Fruit fly (Drosophila melanogaster) whole organism, prepupa: ENCODE measurements around the gene CG6125.

Experiments used
- CG4318 ChIP-seq: fragments of 200-800 bp; sonication (Bioruptor generic); optimal IDR thresholded peaks from 3 replicates; lab custom pipeline; 2017; ENCODE audit warnings: missing biosample characterization, mild to moderate bottlenecking, missing genetic modification characterization
- Lpt ChIP-seq: fragments of 200-800 bp; sonication (Bioruptor generic); optimal IDR thresholded peaks from 3 replicates; lab custom pipeline; 2016; ENCODE audit warnings: missing biosample characterization, missing genetic modification characterization

DNA sequence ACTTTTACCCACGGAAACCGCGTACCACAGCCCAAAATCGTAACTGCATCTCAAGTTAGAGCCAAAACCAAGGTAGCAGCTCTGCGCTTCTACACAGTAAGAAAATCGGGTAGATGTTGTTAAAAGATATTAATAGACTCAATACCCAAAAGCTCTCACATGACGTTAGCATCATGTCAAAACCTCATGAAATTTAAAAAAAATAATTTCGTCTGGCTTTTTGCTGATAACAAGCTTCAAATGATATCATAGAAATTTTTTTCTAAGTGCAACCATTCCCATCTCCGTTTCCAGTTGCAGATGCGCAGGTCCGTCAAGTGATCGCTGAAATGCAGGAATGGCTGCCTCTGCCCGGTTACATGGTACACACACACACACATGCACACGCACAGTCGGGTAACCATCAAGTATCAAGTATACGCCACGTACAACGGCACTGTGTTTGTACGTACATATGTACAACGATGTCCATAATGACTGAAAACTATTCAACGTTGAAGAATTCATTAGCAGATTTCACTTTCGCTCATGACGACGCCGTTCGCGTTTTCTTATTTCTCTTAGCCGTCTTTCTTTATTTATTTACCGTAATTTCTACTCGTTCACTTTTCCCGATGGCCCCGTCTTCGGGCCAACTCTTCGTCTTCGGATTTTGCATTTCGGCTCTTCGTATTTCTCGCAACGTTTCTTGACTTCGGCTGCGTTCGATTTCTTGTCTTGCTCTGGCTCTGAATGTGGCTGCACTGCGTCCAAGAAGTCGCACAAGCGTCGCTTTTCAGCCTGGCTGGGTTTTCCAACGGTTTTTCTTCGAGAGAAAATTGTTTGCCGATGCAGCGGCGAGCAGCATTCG is 19.0 kb upstream of the CG6125 start:
- TF ChIP-seq Lpt (GFP tag; lab: Kevin White, UChicago), result peak; percentile 53
- TF ChIP-seq CG4318 (GFP tag; lab: Kevin White, UChicago), result peak; percentile 57
